Fruit fly (Drosophila melanogaster) whole organism, embryonic: ENCODE data around the gene CG1074.

Source experiments
- Abd-B ChIP-seq: fragments of 200-800 bp; sonication (Bioruptor generic); optimal IDR thresholded peaks from 2 replicates; lab custom pipeline; 2018; ENCODE audit warnings: missing biosample characterization, mild to moderate bottlenecking, missing genetic modification characterization, moderate library complexity
- Blimp-1 ChIP-seq: fragments of 200-800 bp; sonication (Bioruptor generic); optimal IDR thresholded peaks from 3 replicates; lab custom pipeline; 2018; ENCODE audit warnings: missing biosample characterization, missing genetic modification characterization, mild to moderate bottlenecking, moderate library complexity, missing genetic modification reagents
- CG10366 ChIP-seq: fragments of 200-800 bp; sonication (Bioruptor generic); IDR thresholded peaks from 2 replicates; pipeline ENCODE4 v1.3.6; 2022; ENCODE audit warnings: missing biosample characterization, missing genetic modification characterization
- CG10543 ChIP-seq: fragments of 200-800 bp; sonication (Bioruptor generic); optimal IDR thresholded peaks from 3 replicates; lab custom pipeline; 2017; ENCODE audit warnings: missing biosample characterization, mild to moderate bottlenecking, missing genetic modification characterization, moderate library complexity
- CG10565 ChIP-seq: fragments of 200-800 bp; sonication (Bioruptor generic); optimal IDR thresholded peaks from 3 replicates; lab custom pipeline; 2016; ENCODE audit warnings: missing biosample characterization, mild to moderate bottlenecking, missing genetic modification characterization
- CG10979 ChIP-seq: fragments of 200-800 bp; sonication (Bioruptor generic); optimal IDR thresholded peaks from 2 replicates; lab custom pipeline; 2018; ENCODE audit warnings: missing biosample characterization, mild to moderate bottlenecking, missing genetic modification characterization, moderate library complexity
- CG11695 ChIP-seq: fragments of 200-800 bp; sonication (Bioruptor generic); IDR thresholded peaks from 3 replicates; pipeline ENCODE4 v1.3.6; 2022; ENCODE audit warnings: missing biosample characterization, missing genetic modification characterization
- CG12219 ChIP-seq: fragments of 200-800 bp; sonication (Bioruptor generic); optimal IDR thresholded peaks from 3 replicates; lab custom pipeline; 2018; ENCODE audit warnings: missing biosample characterization, mild to moderate bottlenecking, missing genetic modification characterization
- CG14710 ChIP-seq: fragments of 200-800 bp; sonication (Bioruptor generic); optimal IDR thresholded peaks from 3 replicates; lab custom pipeline; 2019; ENCODE audit warnings: missing biosample characterization, mild to moderate bottlenecking, missing genetic modification characterization, moderate library complexity
- CG14965 ChIP-seq: fragments of 200-800 bp; sonication (Bioruptor generic); optimal IDR thresholded peaks from 2 replicates; lab custom pipeline; 2016; ENCODE audit warnings: missing biosample characterization, missing genetic modification characterization, borderline replicate concordance
- CG15479 ChIP-seq: fragments of 200-800 bp; sonication (Bioruptor generic); optimal IDR thresholded peaks from 3 replicates; lab custom pipeline; 2019; ENCODE audit warnings: missing biosample characterization, mild to moderate bottlenecking, missing genetic modification characterization, moderate library complexity
- CG17186 ChIP-seq: fragments of 200-800 bp; sonication (Bioruptor generic); optimal IDR thresholded peaks from 3 replicates; lab custom pipeline; 2017; ENCODE audit warnings: missing biosample characterization, missing genetic modification reagents, missing genetic modification characterization
- CG17385 ChIP-seq: fragments of 200-800 bp; sonication (Bioruptor generic); optimal IDR thresholded peaks from 3 replicates; lab custom pipeline; 2018; ENCODE audit warnings: missing biosample characterization, mild to moderate bottlenecking, missing genetic modification characterization
- CG1832 ChIP-seq: fragments of 200-800 bp; sonication (Bioruptor generic); optimal IDR thresholded peaks from 2 replicates; lab custom pipeline; 2017; ENCODE audit warnings: missing biosample characterization, mild to moderate bottlenecking, missing genetic modification characterization, inconsistent platforms
- CG2116 ChIP-seq: fragments of 200-800 bp; sonication (Bioruptor generic); optimal IDR thresholded peaks from 3 replicates; lab custom pipeline; 2018; ENCODE audit warnings: missing biosample characterization, mild to moderate bottlenecking, missing genetic modification characterization
- CG2120 ChIP-seq: fragments of 200-800 bp; sonication (Bioruptor generic); optimal IDR thresholded peaks from 3 replicates; lab custom pipeline; 2016; ENCODE audit warnings: missing biosample characterization, missing genetic modification characterization
- CG3281 ChIP-seq: fragments of 200-800 bp; sonication (Bioruptor generic); optimal IDR thresholded peaks from 3 replicates; lab custom pipeline; 2017; ENCODE audit warnings: missing biosample characterization, mild to moderate bottlenecking, missing genetic modification characterization
- CG6683 ChIP-seq: fragments of 200-800 bp; sonication (Bioruptor generic); optimal IDR thresholded peaks from 2 replicates; lab custom pipeline; 2017; ENCODE audit warnings: missing biosample characterization, mild to moderate bottlenecking, missing genetic modification characterization, missing genetic modification reagents
- CG7357 ChIP-seq: fragments of 200-800 bp; sonication (Bioruptor generic); IDR thresholded peaks from 3 replicates; pipeline ENCODE4 v1.3.6; 2022; ENCODE audit warnings: missing biosample characterization, missing genetic modification characterization
- CG7745 ChIP-seq: fragments of 200-800 bp; sonication (Bioruptor generic); optimal IDR thresholded peaks from 2 replicates; lab custom pipeline; 2018; ENCODE audit warnings: missing biosample characterization, mild to moderate bottlenecking, missing genetic modification characterization, moderate library complexity
- CG9437 ChIP-seq: fragments of 200-800 bp; sonication (Bioruptor generic); optimal IDR thresholded peaks from 2 replicates; lab custom pipeline; 2018; ENCODE audit warnings: missing biosample characterization, mild to moderate bottlenecking, missing genetic modification characterization
- D ChIP-seq, 2 experiments: fragments of 200-800 bp in 1 of 2; fragments of >200 bp in 1 of 2; sonication (Bioruptor generic) in 1 of 2; optimal IDR thresholded peaks; 2 replicates in 1 of 2; 3 replicates in 1 of 2; lab custom pipeline; 2017; ENCODE audit warnings: mild to moderate bottlenecking in 1 of 2, missing biosample characterization in 1 of 2, missing genetic modification characterization in 1 of 2, missing genetic modification reagents in 1 of 2
- Dbx ChIP-seq: fragments of 200-800 bp; sonication (Bioruptor generic); IDR thresholded peaks from 3 replicates; pipeline ENCODE4 v1.3.6; 2022; ENCODE audit warnings: missing biosample characterization, missing genetic modification characterization
- E2f1 ChIP-seq: fragments of 200-800 bp; sonication (Bioruptor generic); IDR thresholded peaks from 2 replicates; pipeline ENCODE4 v1.3.6; 2022; ENCODE audit warnings: missing biosample characterization, missing genetic modification characterization
- Fer3 ChIP-seq: fragments of 200-800 bp; sonication (Bioruptor generic); optimal IDR thresholded peaks from 2 replicates; lab custom pipeline; 2018; ENCODE audit warnings: missing biosample characterization, mild to moderate bottlenecking, missing genetic modification characterization, moderate library complexity
- Hmr ChIP-seq: fragments of 200-800 bp; sonication (Bioruptor generic); optimal IDR thresholded peaks from 3 replicates; lab custom pipeline; 2017; ENCODE audit warnings: mild to moderate bottlenecking, missing biosample characterization, missing genetic modification reagents, missing genetic modification characterization
- Hr3 ChIP-seq: fragments of 200-800 bp; sonication (Bioruptor generic); optimal IDR thresholded peaks from 3 replicates; lab custom pipeline; 2016; ENCODE audit warnings: missing biosample characterization, missing genetic modification characterization
- Hr78 ChIP-seq, 2 experiments: fragments of 200-800 bp in 1 of 2; fragments of >200 bp in 1 of 2; sonication (Bioruptor generic) in 1 of 2; optimal IDR thresholded peaks; 2 replicates each; lab custom pipeline; 2017 to 2019; ENCODE audit warnings: missing biosample characterization in 2 of 2, missing genetic modification characterization in 2 of 2, mild to moderate bottlenecking in 1 of 2, moderate library complexity in 1 of 2
- MBD-R2 ChIP-seq: fragments of 200-800 bp; sonication (Bioruptor generic); IDR thresholded peaks from 2 replicates; pipeline ENCODE4 v1.3.6; 2022; ENCODE audit warnings: missing biosample characterization, missing genetic modification characterization
- Max ChIP-seq: fragments of 200-800 bp; sonication (Bioruptor generic); optimal IDR thresholded peaks from 2 replicates; lab custom pipeline; 2016; ENCODE audit warnings: missing biosample characterization, mild to moderate bottlenecking, missing genetic modification characterization
- NfI ChIP-seq: fragments of 200-800 bp; sonication (Bioruptor generic); optimal IDR thresholded peaks from 3 replicates; lab custom pipeline; 2018; ENCODE audit warnings: missing biosample characterization, mild to moderate bottlenecking, missing genetic modification characterization, moderate library complexity
- Rx ChIP-seq: fragments of 200-800 bp; sonication (Bioruptor generic); IDR thresholded peaks from 2 replicates; pipeline ENCODE4 v1.3.6; 2022; ENCODE audit warnings: missing biosample characterization, missing genetic modification characterization
- Sox102F ChIP-seq: fragments of 200-800 bp; sonication (Bioruptor generic); optimal IDR thresholded peaks from 2 replicates; lab custom pipeline; 2018; ENCODE audit warnings: missing biosample characterization, mild to moderate bottlenecking, missing genetic modification characterization, moderate library complexity
- ato ChIP-seq: fragments of 200-800 bp; sonication (Bioruptor generic); IDR thresholded peaks from 2 replicates; pipeline ENCODE4 v1.3.6; 2022; ENCODE audit warnings: missing biosample characterization, missing genetic modification characterization; ENCODE audit not compliant: partially characterized antibody
- bcd ChIP-seq: fragments of 200-800 bp; sonication (Bioruptor generic); optimal IDR thresholded peaks from 2 replicates; lab custom pipeline; 2017; ENCODE audit warnings: missing biosample characterization, mild to moderate bottlenecking, missing genetic modification characterization
- bowl ChIP-seq: fragments of 200-800 bp; sonication (Bioruptor generic); IDR thresholded peaks from 2 replicates; pipeline ENCODE4 v1.3.6; 2022; ENCODE audit warnings: missing biosample characterization, missing genetic modification characterization
- dm ChIP-seq: fragments of 200-800 bp; sonication (Bioruptor generic); optimal IDR thresholded peaks from 3 replicates; lab custom pipeline; 2016; ENCODE audit warnings: missing biosample characterization, missing genetic modification characterization
- en ChIP-seq: fragments of 200-800 bp; sonication (Bioruptor generic); optimal IDR thresholded peaks from 2 replicates; lab custom pipeline; 2016; ENCODE audit warnings: missing biosample characterization, missing genetic modification characterization
- h ChIP-seq: fragments of >200 bp; optimal IDR thresholded peaks from 2 replicates; lab custom pipeline; 2017
- hth ChIP-seq: fragments of >200 bp; optimal IDR thresholded peaks from 2 replicates; lab custom pipeline; 2017; ENCODE audit warnings: inconsistent platforms
- ind ChIP-seq: fragments of 200-800 bp; sonication (Bioruptor generic); optimal IDR thresholded peaks from 3 replicates; lab custom pipeline; 2016; ENCODE audit warnings: missing biosample characterization, missing genetic modification characterization
- ken ChIP-seq: fragments of 200-800 bp; sonication (Bioruptor generic); IDR thresholded peaks from 3 replicates; pipeline ENCODE4 v1.3.6; 2022; ENCODE audit warnings: missing biosample characterization, missing genetic modification characterization
- otp ChIP-seq: fragments of 200-800 bp; sonication (Bioruptor generic); IDR thresholded peaks from 3 replicates; pipeline ENCODE4, ENCODE4 v1.3.6; 2022; ENCODE audit warnings: missing biosample characterization, missing genetic modification characterization
- slbo ChIP-seq: fragments of 200-800 bp; sonication (Bioruptor generic); IDR thresholded peaks from 2 replicates; pipeline ENCODE4 v1.3.6; 2022; ENCODE audit warnings: missing biosample characterization, missing genetic modification characterization
- sqz ChIP-seq: fragments of 200-800 bp; sonication (Bioruptor generic); optimal IDR thresholded peaks from 3 replicates; lab custom pipeline; 2018; ENCODE audit warnings: missing biosample characterization, mild to moderate bottlenecking, missing genetic modification characterization
- sr ChIP-seq: fragments of 200-800 bp; sonication (Bioruptor generic); IDR thresholded peaks from 3 replicates; pipeline ENCODE4 v1.3.6; 2022; ENCODE audit warnings: missing biosample characterization, missing genetic modification characterization
- tap ChIP-seq: fragments of 200-800 bp; optimal IDR thresholded peaks from 3 replicates; lab custom pipeline; 2019; ENCODE audit warnings: missing biosample characterization, mild to moderate bottlenecking, missing genetic modification characterization, moderate library complexity
- trh ChIP-seq: fragments of 200-800 bp; sonication (Bioruptor generic); optimal IDR thresholded peaks from 2 replicates; lab custom pipeline; 2016; ENCODE audit warnings: missing biosample characterization, missing genetic modification characterization

CG1074 gene

DNA sequence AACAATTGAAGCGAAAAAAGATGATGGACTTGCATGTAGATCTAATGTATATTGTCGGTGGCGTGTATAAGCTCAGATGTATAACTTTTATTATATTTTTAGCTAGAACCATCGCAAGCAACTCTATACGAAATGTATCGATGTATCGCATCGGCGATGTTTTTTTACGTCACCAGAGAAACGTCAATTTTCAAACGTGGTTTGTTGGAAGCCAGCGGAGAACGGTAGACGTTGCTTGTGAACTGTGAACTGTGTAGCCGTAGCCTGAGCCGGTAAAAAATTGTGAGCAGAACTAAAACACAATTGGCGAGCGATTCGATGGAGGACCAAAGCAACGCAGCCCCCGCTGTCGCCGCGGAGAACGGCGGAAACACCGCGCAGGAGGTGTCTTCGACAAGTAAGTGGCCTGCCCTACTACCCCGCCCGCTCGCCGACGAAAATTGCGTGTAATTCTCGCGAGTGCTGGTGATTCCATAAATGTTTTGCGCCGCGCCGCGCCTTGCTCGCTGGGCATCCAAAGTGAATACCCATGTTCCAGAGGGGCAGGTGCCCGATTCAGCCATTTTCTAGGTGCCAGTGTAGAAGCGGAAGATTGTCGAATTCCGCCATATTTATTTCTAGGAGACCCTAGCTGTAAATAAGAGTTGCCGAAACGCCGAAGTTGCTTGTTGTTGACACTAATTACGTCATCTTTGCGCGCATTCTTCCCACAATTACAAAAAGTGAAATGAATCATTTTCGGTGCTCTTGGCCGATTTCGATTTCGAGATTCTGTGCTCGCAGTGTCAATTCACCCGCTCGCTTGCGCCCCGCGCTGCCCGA is 30.7 kb upstream of the CG1074 start, which contains the start of gene lost (continued):
- TF ChIP-seq D (optimal IDR thresholded peaks at IDR 0.05; lab: Kevin White, UChicago) (no peak), D (GFP tag; optimal IDR thresholded peaks at IDR 0.05; lab: Kevin White, UChicago) (no peak), CG15479 (GFP tag; lab: Kevin White, UChicago) (peak; percentile 4), CG7745 (no peak), hth (no peak), en (GFP tag; lab: Kevin White, UChicago) (no peak), sr (0 out of 3 replicates have a peak, but pooled peaks have one; percentile 8), sqz (peak; percentile 29), CG11695 (0 out of 3 replicates have a peak, but pooled peaks have one; percentile 16), Dbx (GFP tag; lab: Robert Waterston, UW) (peak; percentile 49; the same call in 2 of the 3 replicates), CG2120 (GFP tag; lab: Kevin White, UChicago) (peak; percentile 48), tap (tag; lab: Kevin White, UChicago) (peak; percentile 9), CG1832 (no peak), Max (peak; percentile 47), ind (GFP tag; lab: Kevin White, UChicago) (no peak), Sox102F (GFP tag; lab: Kevin White, UChicago) (no peak), CG3281 (GFP tag; lab: Kevin White, UChicago) (peak; percentile 33), Fer3 (tag; lab: Kevin White, UChicago) (peak; percentile 41), CG14710 (tag; lab: Kevin White, UChicago) (peak; percentile 54), otp (GFP tag; lab: Robert Waterston, UW) (peak; percentile 43; the same call in 1 of the 3 replicates), Hmr (peak; percentile 72), CG10366 (GFP tag; lab: Robert Waterston, UW) (0 out of 2 replicates have a peak, but pooled peaks have one; percentile 20), slbo (GFP tag; lab: Robert Waterston, UW) (peak; percentile 64), CG7357 (GFP tag; lab: Robert Waterston, UW) (peak; percentile 66), ken (peak; percentile 47; the same call in 1 of the 3 replicates), trh (GFP tag; lab: Kevin White, UChicago) (no peak), CG14965 (no peak), bcd (GFP tag; lab: Kevin White, UChicago) (peak; percentile 41), CG10543 (GFP tag; lab: Kevin White, UChicago) (peak; percentile 10), MBD-R2 (GFP tag; lab: Robert Waterston, UW) (peak; percentile 76), E2f1 (no peak), CG6683 (no peak), NfI (no peak), CG10565 (no peak), ato (GFP tag; lab: Robert Waterston, UW) (peak; percentile 96), CG9437 (GFP tag; lab: Kevin White, UChicago) (peak; percentile 98), Hr3 (GFP tag; lab: Kevin White, UChicago) (no peak), h (lab: Kevin White, UChicago) (no peak), Abd-B (peak; percentile 50), Rx (GFP tag; lab: Robert Waterston, UW) (peak; percentile 28; the same call in 1 of the 2 replicates), CG17186 (GFP tag; lab: Kevin White, UChicago) (peak; percentile 55), Hr78 (GFP tag; optimal IDR thresholded peaks at IDR 0.05; lab: Kevin White, UChicago) (peak in 1 of 2 experiments; percentile 51), Blimp-1 (GFP tag; lab: Kevin White, UChicago) (no peak), CG2116 (GFP tag; lab: Kevin White, UChicago) (peak; percentile 96), CG10979 (tag; lab: Kevin White, UChicago) (peak; percentile 27), CG17385 (GFP tag; lab: Kevin White, UChicago) (peak; percentile 38), CG12219 (GFP tag; lab: Kevin White, UChicago) (peak; percentile 1), bowl (GFP tag; lab: Robert Waterston, UW) (no peak), dm (peak; percentile 85)
